Worm (Caenorhabditis elegans): ENCODE results near the gene F52E1.5.

- TF ChIP-seq mdl-1 (tag; optimal IDR thresholded peaks at IDR 0.05) = no peak
- no peak for TF ChIP-seq unc-130 (tag; optimal IDR thresholded peaks at IDR 0.05)
- TF ChIP-seq C04F5.9 (tag; optimal IDR thresholded peaks at IDR 0.05) = no peak
- TF ChIP-seq zag-1 (tag; optimal IDR thresholded peaks at IDR 0.05) = no peak
- no peak for TF ChIP-seq unc-62 (GFP tag; optimal IDR thresholded peaks at IDR 0.05)
- no peak for TF ChIP-seq ama-1 (optimal IDR thresholded peaks at IDR 0.05)
- TF ChIP-seq aly-2 (tag; optimal IDR thresholded peaks at IDR 0.05) = no peak
- TF ChIP-seq skn-1 (tag; optimal IDR thresholded peaks at IDR 0.05) = no peak
- no peak for TF ChIP-seq nhr-76 (tag; optimal IDR thresholded peaks at IDR 0.05)
- no peak for TF ChIP-seq fos-1 (tag; optimal IDR thresholded peaks at IDR 0.05)
- no peak for TF ChIP-seq ces-1 (GFP tag; optimal IDR thresholded peaks at IDR 0.05)
- no peak for TF ChIP-seq nhr-28 (tag; optimal IDR thresholded peaks at IDR 0.05)
- no peak for TF ChIP-seq ceh-88 (GFP tag; IDR thresholded peaks at IDR 0.05)
Measured at ce11 chrV:8410406-8410805, 31.1 kb downstream of the F52E1.5 start, which contains the start of gene F52E1.2.
